Fruit fly (Drosophila melanogaster) Kc167 (cell line): ENCODE measurements around the gene Acyp.

Experiments used
- Myc ChIP-seq: fragments of >200 bp; optimal IDR thresholded peaks from 2 replicates; lab custom pipeline; 2017; ENCODE audit warnings: missing external identifiers
- Sin3A ChIP-seq: fragments of >200 bp; optimal IDR thresholded peaks from 2 replicates; lab custom pipeline; 2018; ENCODE audit warnings: missing external identifiers
- h ChIP-seq: fragments of >200 bp; optimal IDR thresholded peaks from 3 replicates; lab custom pipeline; 2018; ENCODE audit warnings: missing external identifiers
- insv ChIP-seq: fragments of >200 bp; optimal IDR thresholded peaks from 3 replicates; lab custom pipeline; 2018; ENCODE audit warnings: missing external identifiers
- psq ChIP-seq: fragments of >200 bp; optimal IDR thresholded peaks from 2 replicates; lab custom pipeline; 2017; ENCODE audit warnings: missing external identifiers
- ttk ChIP-seq: sonication (Bioruptor generic); optimal IDR thresholded peaks from 2 replicates; lab custom pipeline; 2017; ENCODE audit warnings: missing external identifiers

Gene Acyp

dm6 chr2L:13886326-13887073, 25.4 kb upstream of the Acyp start:
- TF ChIP-seq h: no peak
- no peak for TF ChIP-seq psq (lab: Kevin White, UChicago)
- TF ChIP-seq Sin3A (lab: Kevin White, UChicago): no peak
- TF ChIP-seq Myc: no peak
- TF ChIP-seq insv (lab: Kevin White, UChicago): no peak
- TF ChIP-seq ttk (lab: Kevin White, UChicago): no peak

dm6 chr2L:13889934-13890333, 21.9 kb upstream of the Acyp start:
- no peak for TF ChIP-seq Myc
- TF ChIP-seq h: no peak
- TF ChIP-seq Sin3A (lab: Kevin White, UChicago): no peak
- TF ChIP-seq psq (lab: Kevin White, UChicago): no peak
- TF ChIP-seq insv (lab: Kevin White, UChicago): no peak
- no peak for TF ChIP-seq ttk (lab: Kevin White, UChicago)

- TF ChIP-seq Myc (no peak), insv (lab: Kevin White, UChicago) (no peak), psq (lab: Kevin White, UChicago) (no peak), h (no peak), ttk (lab: Kevin White, UChicago) (no peak), Sin3A (lab: Kevin White, UChicago) (no peak)
Observed at dm6 chr2L:13892826-13893225, 19.1 kb upstream of the Acyp start.

- TF ChIP-seq Myc (no peak), psq (lab: Kevin White, UChicago) (no peak), ttk (lab: Kevin White, UChicago) (no peak), insv (lab: Kevin White, UChicago) (no peak), h (no peak), Sin3A (lab: Kevin White, UChicago) (no peak)
Observed at dm6 chr2L:13893439-13893838, 18.4 kb upstream of the Acyp start.

dm6 chr2L:13900111-13900930, 11.6 kb upstream of the Acyp start:
- no peak for TF ChIP-seq ttk (lab: Kevin White, UChicago)
- no peak for TF ChIP-seq psq (lab: Kevin White, UChicago)
- no peak for TF ChIP-seq h
- no peak for TF ChIP-seq Myc
- TF ChIP-seq Sin3A (lab: Kevin White, UChicago): no peak
- TF ChIP-seq insv (lab: Kevin White, UChicago): no peak

dm6 chr2L:13903796-13904330, 8.0 kb upstream of the Acyp start:
- TF ChIP-seq h: no peak
- no peak for TF ChIP-seq Sin3A (lab: Kevin White, UChicago)
- TF ChIP-seq Myc: no peak
- TF ChIP-seq ttk (lab: Kevin White, UChicago): no peak
- TF ChIP-seq insv (lab: Kevin White, UChicago): no peak
- TF ChIP-seq psq (lab: Kevin White, UChicago): no peak

dm6 chr2L:13904331-13904911, 7.5 kb upstream of the Acyp start, which contains the start of gene Smg5:
Gene Smg5, minus strand, starts transcription at chr2L:13904661.
- TF ChIP-seq Sin3A (lab: Kevin White, UChicago) (no peak), psq (lab: Kevin White, UChicago) (no peak), h (no peak), Myc (no peak), ttk (lab: Kevin White, UChicago) (no peak), insv (lab: Kevin White, UChicago) (no peak)

dm6 chr2L:13905072-13905847, 6.6 kb upstream of the Acyp start, which contains the start of gene Ance:
Gene Ance, plus strand, starts transcription at chr2L:13905645.
- no peak for TF ChIP-seq insv (lab: Kevin White, UChicago)

- TF ChIP-seq Sin3A (lab: Kevin White, UChicago): no peak
- TF ChIP-seq ttk (lab: Kevin White, UChicago): no peak
- no peak for TF ChIP-seq h
- no peak for TF ChIP-seq Myc
- no peak for TF ChIP-seq insv (lab: Kevin White, UChicago)
- no peak for TF ChIP-seq psq (lab: Kevin White, UChicago)
Observed at dm6 chr2L:13905848-13906585, 5.9 kb upstream of the Acyp start.

- no peak for TF ChIP-seq h
- no peak for TF ChIP-seq Myc
- no peak for TF ChIP-seq insv (lab: Kevin White, UChicago)
- no peak for TF ChIP-seq psq (lab: Kevin White, UChicago)
- TF ChIP-seq Sin3A (lab: Kevin White, UChicago): no peak
- TF ChIP-seq ttk (lab: Kevin White, UChicago): no peak
Observed at dm6 chr2L:13909033-13909432, 2.9 kb upstream of the Acyp start, which contains the start of gene Ance-2. Gene Ance-2, plus strand, starts transcription at chr2L:13909333.
